Worm (Caenorhabditis elegans) whole organism, late embryonic: ENCODE data around the gene Y4C6A.3.

Source experiments
- K02D7.2 ChIP-seq: sonication (generic microtip); optimal IDR thresholded peaks from 2 replicates; lab custom pipeline; 2017; ENCODE audit warnings: mild to moderate bottlenecking, missing genetic modification characterization, missing compliant biosample characterization
- K09A11.1 ChIP-seq: sonication (generic microtip); optimal IDR thresholded peaks from 2 replicates; lab custom pipeline; 2017; ENCODE audit warnings: antibody characterized with exemption, mild to moderate bottlenecking, missing genetic modification characterization, missing compliant biosample characterization; ENCODE audit not compliant: insufficient read depth
- ahr-1 ChIP-seq: sonication (generic microtip); optimal IDR thresholded peaks from 2 replicates; lab custom pipeline; 2016; ENCODE audit warnings: missing genetic modification characterization, missing compliant biosample characterization
- ceh-22 ChIP-seq: sonication (generic microtip); optimal IDR thresholded peaks from 2 replicates; lab custom pipeline; 2017; ENCODE audit warnings: missing biosample characterization, missing genetic modification characterization
- ceh-31 ChIP-seq: sonication (generic microtip); optimal IDR thresholded peaks from 2 replicates; lab custom pipeline; 2016; ENCODE audit warnings: missing genetic modification characterization, missing compliant biosample characterization
- dmd-4 ChIP-seq: sonication (generic microtip); optimal IDR thresholded peaks from 2 replicates; lab custom pipeline; 2016; ENCODE audit warnings: borderline replicate concordance, missing genetic modification characterization, missing compliant biosample characterization
- fax-1 ChIP-seq: sonication (generic microtip); optimal IDR thresholded peaks from 2 replicates; lab custom pipeline; 2016; ENCODE audit warnings: missing genotype, missing genetic modification characterization, missing compliant biosample characterization
- fkh-10 ChIP-seq: fragments of 150-350 bp; optimal IDR thresholded peaks from 2 replicates; lab custom pipeline; 2014; ENCODE audit warnings: missing biosample characterization, missing genetic modification reagents, missing genetic modification characterization
- lin-11 ChIP-seq: fragments of 200-800 bp; sonication (Bioruptor generic); optimal IDR thresholded peaks from 2 replicates; lab custom pipeline; 2018; ENCODE audit warnings: mild to moderate bottlenecking, missing genetic modification characterization, missing compliant biosample characterization
- madf-2 ChIP-seq: sonication (generic microtip); optimal IDR thresholded peaks from 2 replicates; lab custom pipeline; 2017; ENCODE audit warnings: missing genetic modification characterization, missing compliant biosample characterization
- nhr-11 ChIP-seq: fragments of 150-350 bp; optimal IDR thresholded peaks from 2 replicates; lab custom pipeline; 2014; ENCODE audit warnings: missing biosample characterization, missing genetic modification characterization
- npax-4 ChIP-seq: sonication (generic microtip); optimal IDR thresholded peaks from 2 replicates; lab custom pipeline; 2016; ENCODE audit warnings: missing genetic modification characterization, missing compliant biosample characterization
- syd-9 ChIP-seq: sonication (generic microtip); optimal IDR thresholded peaks from 2 replicates; lab custom pipeline; 2016; ENCODE audit warnings: mild to moderate bottlenecking, missing genetic modification characterization, moderate library complexity, missing compliant biosample characterization
- tbx-2 ChIP-seq: sonication (generic microtip); optimal IDR thresholded peaks from 2 replicates; lab custom pipeline; 2016; ENCODE audit warnings: missing genetic modification characterization, missing compliant biosample characterization

- no peak for TF ChIP-seq ahr-1 (tag; lab: Kevin White, UChicago)
- no peak for TF ChIP-seq syd-9 (tag; lab: Kevin White, UChicago)
- TF ChIP-seq K02D7.2 (tag; lab: Kevin White, UChicago): no peak
- no peak for TF ChIP-seq fkh-10 (GFP tag; lab: Kevin White, UChicago)
- TF ChIP-seq nhr-11 (tag; lab: Kevin White, UChicago): no peak
- no peak for TF ChIP-seq fax-1 (tag; lab: Kevin White, UChicago)
- no peak for TF ChIP-seq ceh-31 (tag; lab: Kevin White, UChicago)
- TF ChIP-seq npax-4 (tag; lab: Kevin White, UChicago): no peak
- no peak for TF ChIP-seq dmd-4 (tag; lab: Kevin White, UChicago)
- TF ChIP-seq madf-2: no peak
- TF ChIP-seq ceh-22 (tag; lab: Kevin White, UChicago): no peak
- no peak for TF ChIP-seq K09A11.1
- no peak for TF ChIP-seq tbx-2
- no peak for TF ChIP-seq lin-11 (tag; lab: Kevin White, UChicago)
These were observed 23.4 kb upstream of the Y4C6A.3 start, which contains the start of gene T11F8.1 for ce11 chrIV:5479289-5479688.
